Fruit fly (Drosophila melanogaster) whole organism, embryonic: ENCODE data around the gene CG13008.

Experiments
- CG1832 ChIP-seq: fragments of 200-800 bp; sonication (Bioruptor generic); optimal IDR thresholded peaks from 2 replicates; lab custom pipeline; 2017; ENCODE audit warnings: missing biosample characterization, mild to moderate bottlenecking, missing genetic modification characterization, inconsistent platforms
- CG31224 ChIP-seq: fragments of 200-800 bp; sonication (Bioruptor generic); IDR thresholded peaks from 2 replicates; pipeline ENCODE4 v1.3.6; 2022; ENCODE audit warnings: missing biosample characterization, missing genetic modification characterization
- CG8924 ChIP-seq: fragments of 200-800 bp; optimal IDR thresholded peaks from 3 replicates; lab custom pipeline; 2019; ENCODE audit warnings: missing biosample characterization, mild to moderate bottlenecking, missing genetic modification characterization, moderate library complexity
- CrebB ChIP-seq: fragments of 200-800 bp; sonication (Bioruptor generic); optimal IDR thresholded peaks from 3 replicates; lab custom pipeline; 2018; ENCODE audit warnings: missing biosample characterization, mild to moderate bottlenecking, missing genetic modification characterization
- Gsc ChIP-seq: fragments of 200-800 bp; sonication (Bioruptor generic); IDR thresholded peaks from 2 replicates; pipeline ENCODE4 v1.3.6; 2022; ENCODE audit warnings: missing biosample characterization, missing genetic modification characterization
- ranshi ChIP-seq: fragments of 200-800 bp; sonication (Bioruptor generic); IDR thresholded peaks from 2 replicates; pipeline ENCODE4 v1.3.6; 2022; ENCODE audit warnings: missing biosample characterization, missing genetic modification characterization
- tup ChIP-seq: fragments of 200-800 bp; sonication (Bioruptor generic); optimal IDR thresholded peaks from 2 replicates; lab custom pipeline; 2016; ENCODE audit warnings: missing biosample characterization, mild to moderate bottlenecking, missing genetic modification characterization, moderate library complexity

DNA sequence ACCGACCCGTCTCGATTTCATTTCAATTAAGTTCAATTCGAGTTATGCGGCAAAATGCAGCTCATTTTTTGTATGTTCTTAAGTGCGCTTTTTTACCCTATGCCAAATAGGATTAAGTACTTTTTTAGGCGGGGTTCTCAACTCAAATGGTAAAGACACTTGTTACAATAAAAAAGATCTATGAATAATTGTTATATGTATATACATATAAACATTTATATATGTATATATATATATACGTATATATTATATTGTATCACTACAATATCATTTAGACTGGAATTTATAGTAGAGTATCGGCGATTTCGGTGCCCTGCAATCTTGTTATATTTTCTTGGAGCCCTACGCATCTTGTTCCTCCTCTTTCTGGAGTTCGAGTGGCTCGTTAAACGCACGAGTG, 21.1 kb upstream of the CG13008 start:
- TF ChIP-seq ranshi (GFP tag; lab: Robert Waterston, UW) (no peak), tup (GFP tag; lab: Kevin White, UChicago) (no peak), CG31224 (GFP tag; lab: Robert Waterston, UW) (no peak), CG8924 (no peak), CG1832 (GFP tag; lab: Kevin White, UChicago) (no peak), Gsc (GFP tag; lab: Robert Waterston, UW) (no peak), CrebB (tag; lab: Kevin White, UChicago) (no peak)
